Worm (Caenorhabditis elegans) whole organism, late embryonic: ENCODE data around the gene F14H8.5.
A peak's percentile ranks its signal among the peaks of the same experiment; 100 is the strongest.

ENCODE experiments used
- C08G9.2 ChIP-seq: sonication (generic microtip); optimal IDR thresholded peaks from 2 replicates; lab custom pipeline; 2016; ENCODE audit warnings: mild to moderate bottlenecking, missing genetic modification characterization, moderate library complexity, missing compliant biosample characterization
- C38D4.7 ChIP-seq: fragments of 200-800 bp; sonication (Bioruptor generic); optimal IDR thresholded peaks from 2 replicates; lab custom pipeline; 2018; ENCODE audit warnings: mild to moderate bottlenecking, missing genetic modification characterization, moderate library complexity, missing compliant biosample characterization
- F13H6.1 ChIP-seq: sonication (generic microtip); optimal IDR thresholded peaks from 2 replicates; lab custom pipeline; 2016; ENCODE audit warnings: missing genetic modification characterization, missing compliant biosample characterization
- K02D7.2 ChIP-seq: sonication (generic microtip); optimal IDR thresholded peaks from 2 replicates; lab custom pipeline; 2017; ENCODE audit warnings: mild to moderate bottlenecking, missing genetic modification characterization, missing compliant biosample characterization
- K09A11.1 ChIP-seq: sonication (generic microtip); optimal IDR thresholded peaks from 2 replicates; lab custom pipeline; 2017; ENCODE audit warnings: antibody characterized with exemption, mild to moderate bottlenecking, missing genetic modification characterization, missing compliant biosample characterization; ENCODE audit not compliant: insufficient read depth
- ahr-1 ChIP-seq: sonication (generic microtip); optimal IDR thresholded peaks from 2 replicates; lab custom pipeline; 2016; ENCODE audit warnings: missing genetic modification characterization, missing compliant biosample characterization
- ama-1 ChIP-seq: fragments of 150-350 bp; optimal IDR thresholded peaks from 2 replicates; lab custom pipeline; 2014
- ceh-14 ChIP-seq: sonication (generic microtip); optimal IDR thresholded peaks from 2 replicates; lab custom pipeline; 2016; ENCODE audit warnings: missing genotype, missing genetic modification characterization, missing compliant biosample characterization
- ceh-18 ChIP-seq: sonication (generic microtip); optimal IDR thresholded peaks from 2 replicates; lab custom pipeline; 2016; ENCODE audit warnings: missing genetic modification characterization, missing compliant biosample characterization
- ceh-2 ChIP-seq: sonication (generic microtip); optimal IDR thresholded peaks from 2 replicates; lab custom pipeline; 2016; ENCODE audit warnings: missing genotype, missing genetic modification characterization, missing compliant biosample characterization
- ceh-31 ChIP-seq: sonication (generic microtip); optimal IDR thresholded peaks from 2 replicates; lab custom pipeline; 2016; ENCODE audit warnings: missing genetic modification characterization, missing compliant biosample characterization
- ceh-34 ChIP-seq: sonication (generic microtip); optimal IDR thresholded peaks from 2 replicates; lab custom pipeline; 2016; ENCODE audit warnings: mild to moderate bottlenecking, missing genetic modification characterization, missing compliant biosample characterization
- ceh-48 ChIP-seq: sonication (generic microtip); optimal IDR thresholded peaks from 2 replicates; lab custom pipeline; 2016; ENCODE audit warnings: missing genetic modification characterization, inconsistent platforms, missing compliant biosample characterization
- ceh-6 ChIP-seq: fragments of 200-800 bp; sonication (Bioruptor generic); optimal IDR thresholded peaks from 2 replicates; lab custom pipeline; 2018; ENCODE audit warnings: mild to moderate bottlenecking, missing genetic modification characterization, missing compliant biosample characterization
- che-1 ChIP-seq: sonication (generic microtip); optimal IDR thresholded peaks from 2 replicates; lab custom pipeline; 2016; ENCODE audit warnings: mild to moderate bottlenecking, missing genetic modification characterization, missing compliant biosample characterization
- dmd-4 ChIP-seq: sonication (generic microtip); optimal IDR thresholded peaks from 2 replicates; lab custom pipeline; 2016; ENCODE audit warnings: borderline replicate concordance, missing genetic modification characterization, missing compliant biosample characterization
- dve-1 ChIP-seq: sonication (generic microtip); optimal IDR thresholded peaks from 2 replicates; lab custom pipeline; 2017; ENCODE audit warnings: antibody characterized with exemption, mild to moderate bottlenecking, missing genetic modification characterization, missing compliant biosample characterization
- elt-2 ChIP-seq: sonication (generic microtip); optimal IDR thresholded peaks from 2 replicates; lab custom pipeline; 2016; ENCODE audit warnings: missing genetic modification reagents, missing genetic modification characterization, missing compliant biosample characterization
- elt-4 ChIP-seq: sonication (generic microtip); optimal IDR thresholded peaks from 2 replicates; lab custom pipeline; 2016; ENCODE audit warnings: missing genetic modification characterization, missing compliant biosample characterization
- ets-4 ChIP-seq: sonication (generic microtip); optimal IDR thresholded peaks from 2 replicates; lab custom pipeline; 2016; ENCODE audit warnings: missing genetic modification characterization, missing compliant biosample characterization
- eyg-1 ChIP-seq: sonication (generic microtip); optimal IDR thresholded peaks from 2 replicates; lab custom pipeline; 2016; ENCODE audit warnings: missing genotype, missing genetic modification characterization, missing compliant biosample characterization
- fax-1 ChIP-seq: sonication (generic microtip); optimal IDR thresholded peaks from 2 replicates; lab custom pipeline; 2016; ENCODE audit warnings: missing genotype, missing genetic modification characterization, missing compliant biosample characterization
- fkh-10 ChIP-seq: fragments of 150-350 bp; optimal IDR thresholded peaks from 2 replicates; lab custom pipeline; 2014; ENCODE audit warnings: missing biosample characterization, missing genetic modification reagents, missing genetic modification characterization
- fkh-6 ChIP-seq: sonication (generic microtip); optimal IDR thresholded peaks from 2 replicates; lab custom pipeline; 2016; ENCODE audit warnings: missing genetic modification characterization, missing compliant biosample characterization
- hlh-15 ChIP-seq: sonication (generic microtip); optimal IDR thresholded peaks from 2 replicates; lab custom pipeline; 2016; ENCODE audit warnings: missing genetic modification characterization, missing compliant biosample characterization
- hlh-30 ChIP-seq: sonication (generic microtip); optimal IDR thresholded peaks from 2 replicates; lab custom pipeline; 2017; ENCODE audit warnings: antibody characterized with exemption, missing genetic modification characterization, missing compliant biosample characterization; ENCODE audit not compliant: insufficient read depth
- hlh-8 ChIP-seq: sonication (generic microtip); optimal IDR thresholded peaks from 2 replicates; lab custom pipeline; 2016; ENCODE audit warnings: missing genotype, missing genetic modification characterization, missing compliant biosample characterization
- lim-6 ChIP-seq: sonication (generic microtip); optimal IDR thresholded peaks from 2 replicates; lab custom pipeline; 2016; ENCODE audit warnings: missing genetic modification characterization, missing compliant biosample characterization
- nfya-1 ChIP-seq: sonication (generic microtip); optimal IDR thresholded peaks from 2 replicates; lab custom pipeline; 2017; ENCODE audit warnings: missing genetic modification characterization, mild to moderate bottlenecking, missing compliant biosample characterization, antibody characterized with exemption, moderate library complexity
- nhr-11 ChIP-seq: fragments of 150-350 bp; optimal IDR thresholded peaks from 2 replicates; lab custom pipeline; 2014; ENCODE audit warnings: missing biosample characterization, missing genetic modification characterization
- nhr-232 ChIP-seq: sonication (generic microtip); optimal IDR thresholded peaks from 2 replicates; lab custom pipeline; 2016; ENCODE audit warnings: missing genetic modification characterization, missing compliant biosample characterization
- pag-3 ChIP-seq: sonication (generic microtip); optimal IDR thresholded peaks from 2 replicates; lab custom pipeline; 2016; ENCODE audit warnings: missing compliant biosample characterization, missing genetic modification characterization, borderline replicate concordance
- pax-1 ChIP-seq: fragments of 150-350 bp; optimal IDR thresholded peaks from 2 replicates; lab custom pipeline; 2014; ENCODE audit warnings: missing biosample characterization, missing genetic modification characterization
- pros-1 ChIP-seq: fragments of 150-350 bp; optimal IDR thresholded peaks from 2 replicates; lab custom pipeline; 2014; ENCODE audit warnings: missing biosample characterization, missing genetic modification reagents, missing genetic modification characterization
- ref-2 ChIP-seq: sonication (generic microtip); optimal IDR thresholded peaks from 2 replicates; lab custom pipeline; 2016; ENCODE audit warnings: missing genetic modification characterization, missing compliant biosample characterization
- rnt-1 ChIP-seq: sonication (generic microtip); optimal IDR thresholded peaks from 2 replicates; lab custom pipeline; 2016; ENCODE audit warnings: missing genetic modification characterization, missing compliant biosample characterization
- sox-2 ChIP-seq: fragments of 200-800 bp; sonication (Bioruptor generic); IDR thresholded peaks from 2 replicates; pipeline ENCODE4 v1.3.6; 2022; ENCODE audit warnings: missing genetic modification reagents, missing genetic modification characterization, missing compliant biosample characterization
- syd-9 ChIP-seq: sonication (generic microtip); optimal IDR thresholded peaks from 2 replicates; lab custom pipeline; 2016; ENCODE audit warnings: mild to moderate bottlenecking, missing genetic modification characterization, moderate library complexity, missing compliant biosample characterization
- tbx-2 ChIP-seq: sonication (generic microtip); optimal IDR thresholded peaks from 2 replicates; lab custom pipeline; 2016; ENCODE audit warnings: missing genetic modification characterization, missing compliant biosample characterization
- unc-3 ChIP-seq, 2 experiments: fragments of 200-800 bp in 1 of 2; sonication (Bioruptor generic) in 1 of 2; sonication (generic microtip) in 1 of 2; conservative IDR thresholded peaks in 1 of 2; optimal IDR thresholded peaks in 1 of 2; 2 replicates each; pipeline versions ENCODE4 v1.3.6 to Lab custom; 2016 to 2022; ENCODE audit warnings: missing compliant biosample characterization in 2 of 2, missing genetic modification characterization in 2 of 2, missing genetic modification reagents in 1 of 2
- unc-42 ChIP-seq: sonication (generic microtip); optimal IDR thresholded peaks from 2 replicates; lab custom pipeline; 2016; ENCODE audit warnings: missing genotype, missing genetic modification characterization, missing compliant biosample characterization
- unc-55 ChIP-seq: sonication (generic microtip); optimal IDR thresholded peaks from 2 replicates; lab custom pipeline; 2017; ENCODE audit warnings: missing biosample characterization, missing genetic modification reagents, missing genetic modification characterization
- unc-86 ChIP-seq: sonication (generic microtip); optimal IDR thresholded peaks from 2 replicates; lab custom pipeline; 2016; ENCODE audit warnings: missing genetic modification characterization, missing compliant biosample characterization

F14H8.5 gene

ce11 chrV:15068378-15068777 lies 47.5 kb downstream of the F14H8.5 start, which contains the start of gene dnj-3:
Gene dnj-3, plus strand, starts transcription at chrV:15068678.
- TF ChIP-seq che-1 = no peak
- TF ChIP-seq K09A11.1 (tag; lab: Kevin White, UChicago) = no peak
- TF ChIP-seq dmd-4 = no peak
- TF ChIP-seq eyg-1 (tag; lab: Kevin White, UChicago) = no peak

DNA sequence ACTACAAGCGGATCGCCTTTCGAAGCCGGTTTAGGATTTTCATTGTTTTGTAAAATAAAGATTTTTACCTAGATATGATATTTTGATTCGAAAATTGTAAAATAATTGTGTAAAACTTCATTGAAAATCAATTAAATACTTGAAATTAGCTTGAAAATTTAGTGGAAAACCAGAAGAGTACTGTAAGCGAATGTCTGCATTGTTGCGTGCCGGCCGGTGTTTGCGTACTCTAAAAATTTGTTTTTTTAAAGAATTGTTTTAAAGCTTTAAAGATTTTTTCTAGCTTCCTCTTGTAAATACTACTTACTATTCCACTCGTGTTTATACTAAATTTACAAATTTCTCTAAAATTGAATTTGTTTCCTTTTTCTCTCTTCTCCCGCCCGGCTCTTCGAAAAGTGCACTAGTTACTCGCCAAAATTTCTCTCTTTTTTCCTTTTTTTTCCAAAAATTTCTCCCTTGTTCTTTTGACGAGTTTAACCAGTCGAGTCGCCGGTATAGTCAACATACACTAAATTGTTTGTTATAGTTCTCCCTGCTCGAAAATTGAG lies 48.7 kb downstream of the F14H8.5 start:
- TF ChIP-seq rnt-1 (tag; lab: Kevin White, UChicago) (no peak), ets-4 (tag; lab: Kevin White, UChicago) (no peak), unc-42 (tag; lab: Kevin White, UChicago) (peak; percentile 73)

DNA sequence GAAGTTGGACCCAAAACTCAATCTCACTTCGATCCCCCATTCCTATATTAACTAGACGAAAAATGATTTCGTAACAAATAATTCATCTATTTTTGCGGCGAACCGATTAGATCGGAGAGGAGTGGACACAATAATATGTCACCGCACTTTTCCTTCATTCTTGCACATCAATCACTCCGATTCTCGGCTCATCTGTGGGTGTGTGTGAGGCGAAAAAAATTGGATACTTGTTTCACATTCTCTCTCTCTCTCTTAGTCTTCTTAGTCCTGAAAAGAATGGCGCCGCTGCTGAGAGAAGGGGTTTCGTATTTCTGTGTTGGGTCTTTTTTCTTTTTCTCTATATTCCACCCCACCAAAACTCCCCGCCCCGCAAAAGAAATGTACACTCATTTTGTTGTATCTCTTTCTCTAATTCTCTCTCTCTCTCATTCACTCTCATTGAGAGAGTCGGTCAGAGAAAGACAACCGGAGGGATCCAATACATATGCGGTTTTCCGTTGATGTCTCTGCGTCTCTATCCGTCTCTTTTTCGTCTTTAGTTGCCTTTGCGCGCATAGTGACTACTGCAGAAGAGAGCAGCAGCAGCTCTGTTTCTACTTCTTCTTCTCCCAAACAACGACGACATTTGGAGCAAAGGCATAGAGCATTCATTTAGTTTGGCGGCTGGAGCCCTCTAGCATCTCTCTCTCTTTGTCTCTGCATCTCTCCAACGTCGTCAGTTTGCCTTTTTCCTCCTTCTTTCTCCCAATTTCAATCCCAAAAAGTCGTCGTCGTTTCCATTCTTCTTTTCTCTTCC lies 50.4 kb downstream of the F14H8.5 start, which contains the start of gene unc-76:
unc-76 (plus strand) TSS at position 746 of the 796 bp plus-strand sequence.
- peak; percentile 73 for TF ChIP-seq pros-1 (tag; lab: Kevin White, UChicago)
- peak; percentile 67 for TF ChIP-seq hlh-8
- TF ChIP-seq fax-1 (tag; lab: Kevin White, UChicago) = peak; percentile 32
- no peak for TF ChIP-seq ahr-1 (tag; lab: Kevin White, UChicago)
- no peak for TF ChIP-seq K02D7.2 (tag; lab: Kevin White, UChicago)
- no peak for TF ChIP-seq elt-4 (tag; lab: Kevin White, UChicago)
- no peak for TF ChIP-seq elt-2 (tag; lab: Kevin White, UChicago)
- no peak for TF ChIP-seq dmd-4
- peak; percentile 24 for TF ChIP-seq syd-9 (tag; lab: Kevin White, UChicago)
- peak; percentile 92 for TF ChIP-seq dve-1 (tag; lab: Kevin White, UChicago)
- TF ChIP-seq unc-55 = peak; percentile 89
- peak; percentile 52 for TF ChIP-seq F13H6.1 (tag; lab: Kevin White, UChicago)
- peak; percentile 6 for TF ChIP-seq fkh-6 (tag; lab: Kevin White, UChicago)
- TF ChIP-seq ref-2 (tag; lab: Kevin White, UChicago) = peak; percentile 55
- TF ChIP-seq nfya-1 (tag; lab: Kevin White, UChicago) = peak; percentile 89
- TF ChIP-seq ceh-34 (tag; lab: Kevin White, UChicago) = peak; percentile 98
- TF ChIP-seq tbx-2 = peak; percentile 84
- TF ChIP-seq K09A11.1 (tag; lab: Kevin White, UChicago) = peak; percentile 3
- TF ChIP-seq nhr-11 (tag; lab: Kevin White, UChicago) = no peak
- peak; percentile 95 for TF ChIP-seq ceh-18
- peak; percentile 58 for TF ChIP-seq pax-1 (tag; lab: Kevin White, UChicago)
- TF ChIP-seq C38D4.7 (GFP tag; lab: Kevin White, UChicago) = no peak
- TF ChIP-seq fkh-10 (GFP tag; lab: Kevin White, UChicago) = no peak
- TF ChIP-seq unc-86 (tag; lab: Kevin White, UChicago) = peak; percentile 18
- peak; percentile 89 for TF ChIP-seq rnt-1 (tag; lab: Kevin White, UChicago)
- peak; percentile 92 for TF ChIP-seq ceh-31
- no peak for TF ChIP-seq lim-6 (tag; lab: Kevin White, UChicago)
- TF ChIP-seq hlh-30 (tag; lab: Kevin White, UChicago) = peak; percentile 28
- TF ChIP-seq unc-42 (tag; lab: Kevin White, UChicago) = peak; percentile 90
- TF ChIP-seq ceh-14 (tag; lab: Kevin White, UChicago) = peak; percentile 74
- peak; percentile 52 for TF ChIP-seq ceh-48 (tag; lab: Kevin White, UChicago)
- peak; percentile 60 for TF ChIP-seq ceh-2
- TF ChIP-seq C08G9.2 = peak; percentile 49
- TF ChIP-seq unc-3 (GFP tag; conservative IDR thresholded peaks at IDR 0.05; lab: Robert Waterston, UW) = no peak
- peak; percentile 57 for TF ChIP-seq unc-3 (tag; optimal IDR thresholded peaks at IDR 0.05; lab: Kevin White, UChicago)
- TF ChIP-seq sox-2 = peak; percentile 28; the same call in 1 of the 2 replicates
- no peak for TF ChIP-seq pag-3 (tag; lab: Kevin White, UChicago)
- TF ChIP-seq ama-1 (lab: Kevin White, UChicago) = no peak
- TF ChIP-seq nhr-232 (tag; lab: Kevin White, UChicago) = no peak
- TF ChIP-seq hlh-15 = no peak
- no peak for TF ChIP-seq ets-4 (tag; lab: Kevin White, UChicago)
- no peak for TF ChIP-seq ceh-6 (GFP tag; lab: Kevin White, UChicago)
